Fruit fly (Drosophila melanogaster) whole organism, prepupa: ENCODE results near the gene boi.

ENCODE experiments used
- CG32006 ChIP-seq: fragments of 200-800 bp; sonication (Bioruptor generic); optimal IDR thresholded peaks from 3 replicates; lab custom pipeline; 2017; ENCODE audit warnings: missing biosample characterization, mild to moderate bottlenecking, missing genetic modification characterization
- CG6854 ChIP-seq: fragments of 200-800 bp; sonication (Bioruptor generic); optimal IDR thresholded peaks from 2 replicates; lab custom pipeline; 2017; ENCODE audit warnings: missing biosample characterization, mild to moderate bottlenecking, missing genetic modification characterization
- CG8119 ChIP-seq: fragments of 200-800 bp; sonication (Bioruptor generic); IDR thresholded peaks from 3 replicates; pipeline ENCODE4 v1.3.6; 2022; ENCODE audit warnings: missing biosample characterization, missing genetic modification characterization
- cyc ChIP-seq: fragments of 200-800 bp; sonication (Bioruptor generic); optimal IDR thresholded peaks from 3 replicates; lab custom pipeline; 2016; ENCODE audit warnings: missing biosample characterization, missing genetic modification characterization
- svp ChIP-seq: fragments of 200-800 bp; sonication (Bioruptor generic); peaks from one replicate; lab custom pipeline; 2016; ENCODE audit warnings: missing biosample characterization, missing genetic modification characterization

dm6 chrX:2465687-2466086 lies 4.2 kb downstream of the boi start:
- TF ChIP-seq CG6854 (GFP tag; lab: Kevin White, UChicago) (no peak), svp (no peak), CG8119 (GFP tag; lab: Robert Waterston, UW) (no peak), cyc (GFP tag; lab: Kevin White, UChicago) (no peak), CG32006 (GFP tag; lab: Kevin White, UChicago) (no peak)
